Worm (Caenorhabditis elegans) whole organism, young adult: ENCODE data around the gene Y66C5A.2.

ENCODE experiments used
- C06A6.2 ChIP-seq: fragments of 200-800 bp; sonication (Bioruptor generic); conservative IDR thresholded peaks from 2 replicates; pipeline ENCODE4 v1.3.6; 2022; ENCODE audit warnings: missing genetic modification characterization, missing compliant biosample characterization
- D2030.7 ChIP-seq: fragments of 200-800 bp; sonication (Bioruptor generic); IDR thresholded peaks from 2 replicates; pipeline ENCODE4 v1.3.6; 2022; ENCODE audit warnings: missing genetic modification reagents, missing genetic modification characterization, missing compliant biosample characterization
- F37B4.10 ChIP-seq: fragments of 200-800 bp; sonication (Bioruptor generic); IDR thresholded peaks from 2 replicates; pipeline ENCODE4 v1.3.6; 2022; ENCODE audit warnings: missing genetic modification characterization, missing compliant biosample characterization
- F55B11.4 ChIP-seq: sonication (generic microtip); optimal IDR thresholded peaks from 2 replicates; lab custom pipeline; 2016; ENCODE audit warnings: missing compliant biosample characterization, missing genetic modification characterization, borderline replicate concordance; ENCODE audit not compliant: insufficient read depth
- Y56A3A.18 ChIP-seq: fragments of 200-800 bp; sonication (Bioruptor generic); IDR thresholded peaks from 2 replicates; pipeline ENCODE4 v1.3.6; 2022; ENCODE audit warnings: missing genetic modification reagents, missing genetic modification characterization, missing compliant biosample characterization
- Y67H2A.10 ChIP-seq: fragments of 200-800 bp; sonication (Bioruptor generic); conservative IDR thresholded peaks from 2 replicates; pipeline ENCODE4 v1.3.6; 2022; ENCODE audit warnings: missing genetic modification reagents, missing genetic modification characterization, missing compliant biosample characterization
- ama-1 ChIP-seq, 3 experiments: fragments of 150-350 bp in 1 of 3; sonication (generic microtip) in 2 of 3; optimal IDR thresholded peaks; 2 replicates each; lab custom pipeline; 2014 to 2018; ENCODE audit warnings: missing biosample characterization in 2 of 3, missing genetic modification characterization in 2 of 3, missing genetic modification reagents in 2 of 3
- athp-1 ChIP-seq: sonication (generic microtip); optimal IDR thresholded peaks from 2 replicates; lab custom pipeline; 2017; ENCODE audit warnings: mild to moderate bottlenecking, missing genetic modification characterization, missing compliant biosample characterization
- cebp-1 ChIP-seq, 2 experiments: fragments of 200-800 bp in 1 of 2; sonication (Bioruptor generic) in 1 of 2; sonication (generic microtip) in 1 of 2; IDR thresholded peaks in 1 of 2; optimal IDR thresholded peaks in 1 of 2; 2 replicates each; pipeline versions ENCODE4 v1.3.6 to Lab custom; 2017 to 2022; ENCODE audit warnings: missing compliant biosample characterization in 2 of 2, missing genetic modification characterization in 2 of 2, mild to moderate bottlenecking in 1 of 2, missing genetic modification reagents in 1 of 2, moderate library complexity in 1 of 2
- ceh-100 ChIP-seq: fragments of 200-800 bp; sonication (Bioruptor generic); IDR thresholded peaks from 2 replicates; pipeline ENCODE4 v1.3.6; 2022; ENCODE audit warnings: missing genetic modification reagents, missing genetic modification characterization, missing compliant biosample characterization
- ceh-40 ChIP-seq: fragments of 200-800 bp; sonication (Bioruptor generic); IDR thresholded peaks from 2 replicates; pipeline ENCODE4 v1.3.6; 2022; ENCODE audit warnings: missing genetic modification characterization, missing compliant biosample characterization
- ceh-79 ChIP-seq: sonication (generic microtip); optimal IDR thresholded peaks from 2 replicates; lab custom pipeline; 2017; ENCODE audit warnings: mild to moderate bottlenecking, missing genetic modification characterization, missing compliant biosample characterization
- ceh-91 ChIP-seq: fragments of 200-800 bp; sonication (Bioruptor generic); IDR thresholded peaks from 2 replicates; pipeline ENCODE4 v1.3.6; 2022; ENCODE audit warnings: missing genetic modification reagents, missing genetic modification characterization, missing compliant biosample characterization
- dox-1 ChIP-seq: fragments of 200-800 bp; sonication (Bioruptor generic); IDR thresholded peaks from 2 replicates; pipeline ENCODE4 v1.3.6; 2022; ENCODE audit warnings: missing genetic modification reagents, missing genetic modification characterization, missing compliant biosample characterization
- egrh-3 ChIP-seq: fragments of 200-800 bp; sonication (Bioruptor generic); IDR thresholded peaks from 2 replicates; pipeline ENCODE4 v1.3.6; 2022; ENCODE audit warnings: missing genetic modification reagents, missing genetic modification characterization, missing compliant biosample characterization
- ekl-4 ChIP-seq: fragments of 200-800 bp; sonication (Bioruptor generic); IDR thresholded peaks from 2 replicates; pipeline ENCODE4 v1.3.6; 2022; ENCODE audit warnings: missing genetic modification reagents, missing genetic modification characterization, missing compliant biosample characterization
- fkh-3 ChIP-seq: sonication (generic microtip); optimal IDR thresholded peaks from 2 replicates; lab custom pipeline; 2016; ENCODE audit warnings: mild to moderate bottlenecking, missing genetic modification characterization, missing compliant biosample characterization
- lin-26 ChIP-seq: fragments of 200-800 bp; sonication (Bioruptor generic); IDR thresholded peaks from 2 replicates; pipeline ENCODE4 v1.3.6; 2022; ENCODE audit warnings: missing genetic modification reagents, missing genetic modification characterization, missing compliant biosample characterization
- lir-1 ChIP-seq: fragments of 200-800 bp; sonication (Bioruptor generic); conservative IDR thresholded peaks from 2 replicates; pipeline ENCODE4 v1.3.6; 2022; ENCODE audit warnings: missing genetic modification reagents, missing genetic modification characterization, missing compliant biosample characterization
- lsl-1 ChIP-seq: fragments of 200-800 bp; sonication (Bioruptor generic); optimal IDR thresholded peaks from 2 replicates; lab custom pipeline; 2018; ENCODE audit warnings: mild to moderate bottlenecking, missing genetic modification characterization, moderate library complexity, missing compliant biosample characterization
- lsy-27 ChIP-seq: sonication (generic microtip); optimal IDR thresholded peaks from 2 replicates; lab custom pipeline; 2017; ENCODE audit warnings: missing genetic modification characterization, mild to moderate bottlenecking, missing compliant biosample characterization, antibody characterized with exemption, missing genotype, borderline replicate concordance; ENCODE audit not compliant: insufficient read depth
- nfya-1 ChIP-seq: sonication (generic microtip); optimal IDR thresholded peaks from 2 replicates; lab custom pipeline; 2017; ENCODE audit warnings: antibody characterized with exemption, missing compliant biosample characterization, missing genetic modification characterization, borderline replicate concordance; ENCODE audit not compliant: insufficient read depth
- nfyb-1 ChIP-seq: fragments of 200-800 bp; sonication (Bioruptor generic); IDR thresholded peaks from 2 replicates; pipeline ENCODE4 v1.3.6; 2022; ENCODE audit warnings: missing genetic modification reagents, missing genetic modification characterization, missing compliant biosample characterization
- nhr-179 ChIP-seq: sonication (generic microtip); optimal IDR thresholded peaks from 2 replicates; lab custom pipeline; 2016; ENCODE audit warnings: mild to moderate bottlenecking, missing genetic modification characterization, missing compliant biosample characterization
- nhr-80 ChIP-seq: sonication (generic microtip); optimal IDR thresholded peaks from 2 replicates; lab custom pipeline; 2016; ENCODE audit warnings: missing genetic modification characterization, missing compliant biosample characterization
- pha-4 ChIP-seq: fragments of 150-350 bp; sonication (generic microtip); optimal IDR thresholded peaks from 2 replicates; lab custom pipeline; 2014; ENCODE audit warnings: missing biosample characterization, missing genetic modification reagents, missing genetic modification characterization
- rec-8 ChIP-seq, 2 experiments: sonication (generic microtip); optimal IDR thresholded peaks; 2 replicates each; lab custom pipeline; 2016; ENCODE audit warnings: mild to moderate bottlenecking in 2 of 2, missing genetic modification characterization in 2 of 2, missing genetic modification reagents in 2 of 2, missing genotype in 2 of 2, missing biosample characterization in 1 of 2, missing compliant biosample characterization in 1 of 2, moderate library complexity in 1 of 2
- snpc-4 ChIP-seq, 5 experiments: fragments of 150-350 bp in 1 of 5; sonication (generic microtip) in 4 of 5; optimal IDR thresholded peaks; 2 replicates each; lab custom pipeline; 2014 to 2018; ENCODE audit warnings: missing genetic modification characterization in 5 of 5, missing biosample characterization in 3 of 5, antibody characterized with exemption in 2 of 5, mild to moderate bottlenecking in 2 of 5, missing compliant biosample characterization in 2 of 5, missing genotype in 2 of 5, moderate library complexity in 2 of 5, missing genetic modification reagents in 1 of 5
- somi-1 ChIP-seq: fragments of 200-800 bp; sonication (Bioruptor generic); optimal IDR thresholded peaks from 2 replicates; lab custom pipeline; 2018; ENCODE audit warnings: mild to moderate bottlenecking, missing genetic modification characterization, missing compliant biosample characterization
- tlf-1 ChIP-seq: fragments of 200-800 bp; sonication (Bioruptor generic); optimal IDR thresholded peaks from 2 replicates; lab custom pipeline; 2018; ENCODE audit warnings: mild to moderate bottlenecking, missing genetic modification characterization, missing compliant biosample characterization
- unc-62 ChIP-seq: fragments of 150-350 bp; optimal IDR thresholded peaks from 2 replicates; lab custom pipeline; 2014; ENCODE audit warnings: missing biosample characterization, missing genetic modification reagents, missing genetic modification characterization
- zfh-2 ChIP-seq: fragments of 200-800 bp; sonication (Bioruptor generic); conservative IDR thresholded peaks from 2 replicates; pipeline ENCODE4 v1.3.6; 2022; ENCODE audit warnings: missing genetic modification reagents, missing genetic modification characterization, missing compliant biosample characterization
- ztf-22 ChIP-seq: fragments of 200-800 bp; sonication (Bioruptor generic); optimal IDR thresholded peaks from 2 replicates; lab custom pipeline; 2018; ENCODE audit warnings: mild to moderate bottlenecking, missing genetic modification characterization, moderate library complexity, missing compliant biosample characterization
- ztf-26 ChIP-seq: sonication (generic microtip); optimal IDR thresholded peaks from 2 replicates; lab custom pipeline; 2017; ENCODE audit warnings: missing genetic modification characterization, missing compliant biosample characterization

The Y66C5A.2 gene

ce11 chrX:14502116-14502587, 41.6 kb downstream of the Y66C5A.2 start (continued):
- TF ChIP-seq F55B11.4 (tag; lab: Kevin White, UChicago) (no peak), ztf-26 (tag; lab: Kevin White, UChicago) (peak; percentile 88), rec-8 (tag; optimal IDR thresholded peaks at IDR 0.05; lab: Kevin White, UChicago) (no peak), nfyb-1 (0 out of 2 replicates have a peak, but pooled peaks have one; percentile 28), ekl-4 (GFP tag; lab: Robert Waterston, UW) (no peak), ztf-22 (GFP tag; lab: Kevin White, UChicago) (peak; percentile 91), lir-1 (GFP tag; lab: Robert Waterston, UW) (peak; percentile 66), ceh-40 (no peak), ceh-100 (GFP tag; lab: Robert Waterston, UW) (no peak), pha-4 (tag; lab: Kevin White, UChicago) (peak; percentile 33), lsl-1 (GFP tag; lab: Kevin White, UChicago) (no peak), snpc-4 (GFP tag; optimal IDR thresholded peaks at IDR 0.05; lab: Kevin White, UChicago) (no peak), snpc-4 (tag; optimal IDR thresholded peaks at IDR 0.05; lab: Kevin White, UChicago) (peak in 2 of 4 experiments; percentile 1 to 40), ceh-79 (tag; lab: Kevin White, UChicago) (no peak), tlf-1 (GFP tag; lab: Kevin White, UChicago) (peak; percentile 77)

ce11 chrX:14503282-14503681, 42.8 kb downstream of the Y66C5A.2 start:
- TF ChIP-seq nhr-179, result no peak
- 0 out of 2 replicates have a peak, but pooled peaks have one; percentile 42 for TF ChIP-seq lin-26
- peak; percentile 24 for TF ChIP-seq unc-62 (GFP tag; lab: Kevin White, UChicago)

- TF ChIP-seq lsy-27 (tag; lab: Kevin White, UChicago), result no peak
- TF ChIP-seq Y56A3A.18, result 0 out of 2 replicates have a peak, but pooled peaks have one; percentile 6
- TF ChIP-seq nhr-80, result peak; percentile 30
- peak; percentile 13 for TF ChIP-seq unc-62 (GFP tag; lab: Kevin White, UChicago)
- TF ChIP-seq athp-1 (tag; lab: Kevin White, UChicago), result no peak
- TF ChIP-seq D2030.7, result no peak
- TF ChIP-seq egrh-3, result peak; percentile 29; the same call in 1 of the 2 replicates
- TF ChIP-seq Y67H2A.10 (GFP tag; lab: Robert Waterston, UW), result no peak
- TF ChIP-seq fkh-3 (tag; lab: Kevin White, UChicago), result no peak
- TF ChIP-seq dox-1 (GFP tag; lab: Robert Waterston, UW), result peak; percentile 64
- no peak for TF ChIP-seq somi-1 (GFP tag; lab: Kevin White, UChicago)
- no peak for TF ChIP-seq ceh-91
- no peak for TF ChIP-seq C06A6.2 (GFP tag; lab: Robert Waterston, UW)
- TF ChIP-seq zfh-2 (GFP tag; lab: Robert Waterston, UW), result peak; percentile 94
- TF ChIP-seq F37B4.10 (GFP tag; lab: Robert Waterston, UW), result no peak
- no peak for TF ChIP-seq ztf-22 (GFP tag; lab: Kevin White, UChicago)
- TF ChIP-seq ama-1 (optimal IDR thresholded peaks at IDR 0.05; lab: Kevin White, UChicago), result no peak
- TF ChIP-seq ama-1 (GFP tag; optimal IDR thresholded peaks at IDR 0.05; lab: Kevin White, UChicago), result no peak
- no peak for TF ChIP-seq cebp-1 (GFP tag; IDR thresholded peaks at IDR 0.05; lab: Robert Waterston, UW)
- peak; percentile 21 for TF ChIP-seq cebp-1 (tag; optimal IDR thresholded peaks at IDR 0.05; lab: Kevin White, UChicago)
- no peak for TF ChIP-seq nfya-1 (tag; lab: Kevin White, UChicago)
Observed at ce11 chrX:14503800-14504550, 43.5 kb downstream of the Y66C5A.2 start, which contains the start of gene M163.1. Gene M163.1 (minus strand): TSS chrX:14503824.
